Fruit fly (Drosophila melanogaster) S2 (cell line): ENCODE data around the gene Pex10.
A peak's percentile ranks its signal among the peaks of the same experiment; 100 is the strongest.

Source experiments
- CG8478 ChIP-seq: fragments of >200 bp; optimal IDR thresholded peaks from 2 replicates; lab custom pipeline; 2018
- CTCF ChIP-seq, 2 experiments: fragments of >200 bp; optimal IDR thresholded peaks; 2 replicates each; lab custom pipeline; 2018

Pex10 gene

DNA sequence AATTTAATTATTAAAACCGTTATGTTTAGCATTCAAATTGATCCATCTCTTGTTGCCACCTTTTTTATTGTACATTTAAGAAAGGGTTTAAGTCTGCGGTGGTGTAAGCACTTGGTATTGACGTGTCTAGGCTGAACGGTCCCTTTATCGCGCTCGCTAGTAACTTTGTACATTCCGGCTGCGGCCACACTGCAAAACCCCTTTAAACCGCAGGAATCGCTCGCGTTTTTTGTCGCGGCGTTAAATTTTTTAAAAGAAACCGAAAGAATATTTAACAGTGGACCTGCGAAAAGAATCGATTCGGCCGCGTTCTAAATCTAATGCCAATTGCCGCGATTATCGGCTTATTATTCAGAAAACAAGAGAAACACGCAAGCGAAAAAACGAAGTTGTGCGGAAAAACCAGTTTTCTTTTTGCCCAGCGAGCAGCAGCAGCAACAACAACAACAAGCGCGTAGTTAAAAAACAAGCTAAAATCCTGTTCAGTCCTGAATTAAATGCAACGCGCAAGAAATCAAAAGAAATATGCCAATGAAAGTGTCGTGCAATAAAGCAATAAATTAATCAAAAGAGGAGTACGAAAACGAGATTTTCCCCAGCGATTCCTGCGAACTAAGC lies 18.6 kb downstream of the Pex10 start, which contains the start of gene CG13917:
CG13917 (plus strand) TSS at position 211 of the 618 bp plus-strand sequence.
- TF ChIP-seq CTCF (optimal IDR thresholded peaks at IDR 0.05; lab: Kevin White, UChicago) (peak in 1 of 2 experiments; percentile 54), CG8478 (no peak)

DNA sequence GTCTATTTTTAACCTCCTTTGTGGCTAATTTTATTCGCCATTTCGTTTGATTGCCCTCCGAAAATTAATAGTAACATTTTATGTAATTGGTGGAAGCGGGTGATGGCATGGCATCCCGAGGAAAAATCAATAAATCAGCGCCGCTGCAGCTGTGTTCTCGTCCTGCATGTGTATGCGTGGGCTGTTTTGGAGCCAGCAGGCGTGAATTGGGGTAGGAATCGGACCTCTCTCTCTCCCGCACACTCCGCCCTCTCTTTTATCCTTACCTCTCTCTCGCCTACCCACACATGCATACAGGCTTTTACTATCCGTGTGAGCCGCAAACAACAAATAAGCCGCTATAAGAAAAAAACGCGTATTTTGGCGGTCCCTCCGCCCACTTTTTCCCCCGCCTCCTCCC lies 19.3 kb downstream of the Pex10 start:
- no peak for TF ChIP-seq CG8478
- no peak for TF ChIP-seq CTCF (optimal IDR thresholded peaks at IDR 0.05; lab: Kevin White, UChicago)

- peak in 1 of 2 experiments; percentile 48 for TF ChIP-seq CTCF (optimal IDR thresholded peaks at IDR 0.05; lab: Kevin White, UChicago)
- TF ChIP-seq CG8478, result no peak
Measured at dm6 chr3L:1578391-1578948, 20.4 kb downstream of the Pex10 start.

- TF ChIP-seq CG8478, result no peak
- TF ChIP-seq CTCF (optimal IDR thresholded peaks at IDR 0.05; lab: Kevin White, UChicago), result no peak
Measured at dm6 chr3L:1579169-1579853, 21.3 kb downstream of the Pex10 start.

- TF ChIP-seq CG8478, result no peak
- no peak for TF ChIP-seq CTCF (optimal IDR thresholded peaks at IDR 0.05; lab: Kevin White, UChicago)
Measured at dm6 chr3L:1580194-1580593, 22.2 kb downstream of the Pex10 start.

- TF ChIP-seq CG8478 (no peak), CTCF (optimal IDR thresholded peaks at IDR 0.05; lab: Kevin White, UChicago) (no peak)
Measured at dm6 chr3L:1580821-1581220, 22.8 kb downstream of the Pex10 start.

DNA sequence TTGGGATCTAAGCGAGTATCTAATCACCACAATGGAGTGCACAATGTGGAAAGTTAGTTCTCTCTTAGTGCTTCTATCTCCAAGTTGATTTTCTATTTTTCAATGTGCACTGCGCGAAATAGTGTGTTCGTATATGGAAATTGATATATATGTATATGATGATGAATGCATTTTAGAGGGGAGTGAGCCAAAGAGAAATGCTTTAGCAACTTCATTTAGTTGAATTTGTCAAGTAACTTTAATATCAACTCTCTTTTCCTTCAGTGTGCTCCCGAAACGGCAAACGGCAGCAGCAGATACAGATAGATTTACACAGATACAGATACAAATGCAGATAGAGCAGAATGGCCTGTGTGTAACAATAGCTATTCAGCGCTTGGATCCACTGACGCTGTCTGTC lies 26.0 kb downstream of the Pex10 start:
- TF ChIP-seq CTCF (optimal IDR thresholded peaks at IDR 0.05; lab: Kevin White, UChicago) (no peak), CG8478 (no peak)

DNA sequence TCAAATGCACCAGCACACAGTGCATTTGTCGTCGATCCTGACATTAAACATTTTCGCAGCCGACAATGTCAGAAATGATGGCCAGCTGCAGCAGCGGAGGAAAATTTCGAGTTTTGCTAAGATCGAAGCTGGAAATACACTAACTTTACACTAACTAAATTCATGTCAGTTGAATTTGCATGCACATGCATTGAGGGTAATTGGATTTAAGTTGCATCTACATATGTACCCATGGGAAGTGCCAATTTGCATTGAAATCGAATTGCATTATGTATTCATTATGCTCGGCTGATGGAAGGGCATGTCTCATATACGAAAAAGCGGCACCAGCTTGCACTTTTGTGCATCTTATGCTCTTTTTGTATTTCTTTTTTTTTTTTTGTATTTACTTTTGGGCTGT lies 26.8 kb downstream of the Pex10 start:
- TF ChIP-seq CTCF (optimal IDR thresholded peaks at IDR 0.05; lab: Kevin White, UChicago) (no peak), CG8478 (no peak)

- TF ChIP-seq CG8478, result no peak
- TF ChIP-seq CTCF (optimal IDR thresholded peaks at IDR 0.05; lab: Kevin White, UChicago), result no peak
Measured at dm6 chr3L:1586266-1587054, 28.4 kb downstream of the Pex10 start.

dm6 chr3L:1587140-1587849 lies 29.3 kb downstream of the Pex10 start:
- TF ChIP-seq CG8478 (no peak), CTCF (optimal IDR thresholded peaks at IDR 0.05; lab: Kevin White, UChicago) (no peak)

dm6 chr3L:1590194-1590593 lies 32.2 kb downstream of the Pex10 start:
- TF ChIP-seq CTCF (optimal IDR thresholded peaks at IDR 0.05; lab: Kevin White, UChicago) (no peak), CG8478 (no peak)

DNA sequence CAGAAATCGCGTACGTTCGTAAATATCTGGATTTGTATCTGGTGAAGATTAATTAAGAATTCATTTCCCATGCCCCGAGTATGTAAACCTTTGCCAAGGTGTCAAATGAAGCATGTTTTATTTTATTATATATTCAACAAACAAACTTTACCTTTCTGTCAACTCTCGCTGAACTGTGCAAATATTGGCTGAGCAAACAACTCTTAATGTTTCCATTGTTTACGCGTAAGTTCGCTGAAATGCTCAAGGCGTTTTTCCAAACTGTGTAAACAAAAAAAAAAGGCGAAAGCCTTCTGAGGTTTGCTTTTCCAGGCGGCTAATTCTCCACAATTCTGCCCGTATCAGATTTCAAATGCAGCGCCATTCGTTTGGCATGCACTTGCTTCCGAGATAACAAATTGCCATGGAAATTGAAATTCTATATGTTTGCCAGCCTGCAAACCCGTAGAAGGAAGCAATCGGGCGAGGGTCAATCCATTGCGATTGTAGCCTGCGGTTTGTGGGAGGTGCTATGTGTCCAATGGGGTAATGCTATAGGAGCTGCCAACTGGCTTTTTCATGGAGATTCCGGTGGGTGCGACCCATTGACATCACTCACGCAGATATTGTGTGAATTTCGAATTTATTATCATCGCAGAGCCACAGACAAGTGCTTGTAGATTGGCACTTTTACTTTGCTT lies 33.8 kb downstream of the Pex10 start:
- TF ChIP-seq CG8478, result no peak

DNA sequence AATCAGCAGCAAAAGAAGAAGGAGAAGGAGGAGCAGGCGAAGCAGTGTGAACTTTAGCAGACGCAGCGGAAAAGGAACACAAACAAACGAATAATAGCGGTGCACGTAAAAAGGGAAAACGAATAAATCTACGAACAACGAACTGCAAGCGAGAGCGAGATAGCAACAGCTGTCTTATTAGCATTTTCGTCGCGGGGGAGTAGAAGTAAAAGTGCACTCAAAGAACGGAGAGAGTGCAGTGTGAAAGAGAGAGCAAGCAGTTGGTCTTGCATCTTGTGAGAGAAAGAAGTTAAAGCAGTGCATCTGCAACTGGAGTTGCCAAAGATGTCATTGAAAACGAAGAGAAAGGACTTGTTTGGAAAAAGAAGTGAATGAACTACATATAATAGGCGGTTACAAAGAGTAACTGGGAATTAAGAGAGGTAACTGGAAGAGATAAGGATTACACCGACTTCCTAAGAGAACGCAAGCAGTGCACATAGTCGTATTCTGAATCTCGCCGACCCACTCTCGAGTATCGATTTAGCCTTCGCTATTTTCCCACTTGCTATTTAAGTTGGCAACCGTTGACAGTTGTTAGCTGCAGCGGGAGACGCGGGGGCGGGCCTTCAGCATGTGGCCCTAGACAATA lies 34.9 kb downstream of the Pex10 start:
- TF ChIP-seq CTCF (optimal IDR thresholded peaks at IDR 0.05; lab: Kevin White, UChicago) (no peak), CG8478 (no peak)
